Fruit fly (Drosophila melanogaster): ENCODE data around the gene CG9459.

Gene CG9459

dm6 chr3R:9808946-9809545 lies 9.1 kb downstream of the CG9459 start, which contains the start of gene FBXO11 (continued):
- TF ChIP-seq sim (GFP tag; IDR thresholded peaks at IDR 0.05) (no peak), vnd (GFP tag; IDR thresholded peaks at IDR 0.05; ENCODE audit: partially characterized antibody) (0 out of 3 replicates have a peak, but pooled peaks have one; percentile 24), vvl (GFP tag; IDR thresholded peaks at IDR 0.05) (0 out of 2 replicates have a peak, but pooled peaks have one; percentile 11), Nf-YB (GFP tag; optimal IDR thresholded peaks at IDR 0.05) (peak; percentile 72), B-H2 (GFP tag; optimal IDR thresholded peaks at IDR 0.05) (no peak), ham (GFP tag; IDR thresholded peaks at IDR 0.05) (no peak), kah (GFP tag; optimal IDR thresholded peaks at IDR 0.05) (peak; percentile 66), tll (GFP tag; optimal IDR thresholded peaks at IDR 0.05) (peak in 1 of 2 experiments; percentile 41), hbn (GFP tag; IDR thresholded peaks at IDR 0.05; ENCODE audit: partially characterized antibody) (peak; percentile 62), CG11247 (GFP tag; IDR thresholded peaks at IDR 0.05) (no peak), hkb (optimal IDR thresholded peaks at IDR 0.05) (peak; percentile 72), hkb (GFP tag; IDR thresholded peaks at IDR 0.05) (no peak), gce (GFP tag; IDR thresholded peaks at IDR 0.05) (no peak), gro (GFP tag; optimal IDR thresholded peaks at IDR 0.05) (peak; percentile 62), ERR (GFP tag; optimal IDR thresholded peaks at IDR 0.05) (no peak), HLH4C (GFP tag; IDR thresholded peaks at IDR 0.05; ENCODE audit: partially characterized antibody) (peak; percentile 52; the same call in 2 of the 3 replicates), stwl (tag; optimal IDR thresholded peaks at IDR 0.05) (peak; percentile 58), CG34224 (GFP tag; IDR thresholded peaks at IDR 0.05; ENCODE audit: partially characterized antibody) (peak; percentile 16; the same call in 1 of the 3 replicates), BtbVII (GFP tag; optimal IDR thresholded peaks at IDR 0.05) (peak; percentile 30), Blimp-1 (GFP tag; optimal IDR thresholded peaks at IDR 0.05) (no peak), repo (GFP tag; optimal IDR thresholded peaks at IDR 0.05) (peak; percentile 6), CG11696 (GFP tag; IDR thresholded peaks at IDR 0.05) (no peak), gcm (GFP tag; optimal IDR thresholded peaks at IDR 0.05) (peak; percentile 7), Mrtf (GFP tag; IDR thresholded peaks at IDR 0.05) (no peak), Max (GFP tag; optimal IDR thresholded peaks at IDR 0.05) (peak; percentile 29), amos (GFP tag; IDR thresholded peaks at IDR 0.05; ENCODE audit: partially characterized antibody) (peak; percentile 36; the same call in 1 of the 2 replicates), slp2 (GFP tag; optimal IDR thresholded peaks at IDR 0.05) (no peak), CG2129 (GFP tag; IDR thresholded peaks at IDR 0.05; ENCODE audit: partially characterized antibody) (no peak), oc (tag; optimal IDR thresholded peaks at IDR 0.05) (no peak), CG9727 (GFP tag; optimal IDR thresholded peaks at IDR 0.05) (peak; percentile 2), fd3F (GFP tag; optimal IDR thresholded peaks at IDR 0.05) (no peak), CG13287 (GFP tag; IDR thresholded peaks at IDR 0.05; ENCODE audit: partially characterized antibody) (peak; percentile 70), CG4424 (GFP tag; optimal IDR thresholded peaks at IDR 0.05) (no peak), CG12659 (GFP tag; optimal IDR thresholded peaks at IDR 0.05) (peak; percentile 69), MESR4 (GFP tag; optimal IDR thresholded peaks at IDR 0.05) (peak; percentile 98), CG1647 (GFP tag; optimal IDR thresholded peaks at IDR 0.05) (no peak), nmo (GFP tag; optimal IDR thresholded peaks at IDR 0.05) (peak; percentile 52), CG6854 (GFP tag; optimal IDR thresholded peaks at IDR 0.05) (no peak), CG10321 (GFP tag; IDR thresholded peaks at IDR 0.05) (peak; percentile 98), Jarid2 (GFP tag; optimal IDR thresholded peaks at IDR 0.05) (peak; percentile 20), crol (GFP tag; IDR thresholded peaks at IDR 0.05) (peak; percentile 74), knrl (GFP tag; IDR thresholded peaks at IDR 0.05; ENCODE audit: partially characterized antibody) (peak; percentile 22; the same call in 1 of the 3 replicates), salm (tag; optimal IDR thresholded peaks at IDR 0.05) (peak; percentile 10), dmrt11E (tag; optimal IDR thresholded peaks at IDR 0.05) (no peak), CG8924 (tag; optimal IDR thresholded peaks at IDR 0.05) (peak; percentile 89), Elba2 (GFP tag; optimal IDR thresholded peaks at IDR 0.05) (peak; percentile 55)

All from whole organism, embryonic.